Worm (Caenorhabditis elegans) whole organism, midembryonic: ENCODE measurements around the gene C47E12.10.

Experiments
- T22C8.4 ChIP-seq: fragments of 200-800 bp; sonication (Bioruptor generic); IDR thresholded peaks from 2 replicates; pipeline ENCODE4 v1.3.6; 2022; ENCODE audit warnings: missing genetic modification characterization, missing compliant biosample characterization
- cog-1 ChIP-seq: sonication (generic microtip); optimal IDR thresholded peaks from 2 replicates; lab custom pipeline; 2016; ENCODE audit warnings: missing genetic modification characterization, missing compliant biosample characterization
- flt-1 ChIP-seq: fragments of 200-800 bp; sonication (Bioruptor generic); IDR thresholded peaks from 2 replicates; pipeline ENCODE4 v1.3.6; 2022; ENCODE audit warnings: missing genetic modification characterization, missing compliant biosample characterization
- klf-2 ChIP-seq: fragments of 200-800 bp; sonication (Bioruptor generic); conservative IDR thresholded peaks from 2 replicates; pipeline ENCODE4 v1.3.6; 2022; ENCODE audit warnings: missing genetic modification reagents, missing genetic modification characterization, missing compliant biosample characterization
- med-1 ChIP-seq: sonication (generic microtip); optimal IDR thresholded peaks from 2 replicates; lab custom pipeline; 2017; ENCODE audit warnings: missing genetic modification characterization, mild to moderate bottlenecking, missing compliant biosample characterization, antibody characterized with exemption, missing genetic modification reagents; ENCODE audit not compliant: insufficient read depth
- ref-1 ChIP-seq: fragments of 200-800 bp; sonication (Bioruptor generic); conservative IDR thresholded peaks from 2 replicates; pipeline ENCODE4 v1.3.6; 2022; ENCODE audit warnings: missing genetic modification reagents, missing genetic modification characterization, missing compliant biosample characterization
- tab-1 ChIP-seq: fragments of 200-800 bp; sonication (Bioruptor generic); IDR thresholded peaks from 2 replicates; pipeline ENCODE4 v1.3.6; 2022; ENCODE audit warnings: missing genetic modification characterization, missing compliant biosample characterization
- ztf-23 ChIP-seq: fragments of 200-800 bp; sonication (Bioruptor generic); IDR thresholded peaks from 2 replicates; pipeline ENCODE4 v1.3.6; 2022; ENCODE audit warnings: missing genetic modification reagents, missing genetic modification characterization, missing compliant biosample characterization
- ztf-29 ChIP-seq: fragments of 200-800 bp; sonication (Bioruptor generic); IDR thresholded peaks from 2 replicates; pipeline ENCODE4 v1.3.6; 2022; ENCODE audit warnings: missing genetic modification reagents, missing genetic modification characterization, missing compliant biosample characterization

C47E12.10 gene

DNA sequence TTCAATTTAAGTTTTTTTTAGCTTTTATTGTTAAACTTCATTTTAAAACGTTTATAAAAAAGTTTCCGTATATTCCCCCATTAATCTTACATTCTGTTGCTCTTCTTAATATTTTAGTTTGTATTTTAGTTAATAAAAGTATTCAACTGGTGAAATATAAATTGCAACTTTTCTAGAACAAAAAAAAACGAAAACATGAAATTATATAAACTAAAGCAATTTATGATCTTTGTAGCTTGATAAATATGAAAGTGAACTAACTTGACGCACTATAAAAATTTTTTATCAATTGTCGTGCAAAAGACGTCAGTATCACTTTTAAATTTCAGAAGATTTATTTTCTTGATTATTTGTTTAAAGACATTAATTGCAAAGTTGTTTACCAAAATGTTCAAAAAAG is 45.0 kb downstream of the C47E12.10 start, which contains the start of gene F44D12.2:
F44D12.2 (minus strand) TSS at position 101 of the 400 bp plus-strand sequence.
- TF ChIP-seq T22C8.4 (GFP tag; lab: Robert Waterston, UW) (no peak), ztf-23 (no peak), klf-2 (no peak), med-1 (GFP tag; lab: Kevin White, UChicago) (no peak), ztf-29 (GFP tag; lab: Robert Waterston, UW) (no peak), cog-1 (no peak), tab-1 (GFP tag; lab: Robert Waterston, UW) (no peak), ref-1 (GFP tag; lab: Robert Waterston, UW) (no peak), flt-1 (GFP tag; lab: Robert Waterston, UW) (no peak)

DNA sequence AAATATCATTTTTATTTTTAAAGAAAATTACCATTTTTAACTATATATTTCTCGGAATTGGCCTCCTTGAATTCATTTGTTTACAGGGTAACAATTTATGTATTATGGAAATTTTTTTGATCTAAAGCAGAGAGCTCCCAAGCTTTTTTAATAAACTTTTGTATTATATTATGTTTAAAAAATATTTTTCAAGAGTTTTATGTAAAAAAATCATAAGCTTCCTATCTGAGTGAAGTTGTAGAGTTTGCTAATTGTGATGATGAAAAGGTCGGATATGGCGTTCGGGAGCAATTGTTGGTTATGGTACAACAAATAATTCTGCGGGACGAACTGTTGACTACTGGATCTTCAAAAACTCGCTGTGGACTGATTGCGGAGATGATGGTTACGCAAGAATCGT is 48.7 kb downstream of the C47E12.10 start, which contains the start of gene F44D12.19:
F44D12.19 (plus strand) TSS at position 301 of the 400 bp plus-strand sequence.
- TF ChIP-seq klf-2, result no peak
- no peak for TF ChIP-seq flt-1 (GFP tag; lab: Robert Waterston, UW)
- no peak for TF ChIP-seq T22C8.4 (GFP tag; lab: Robert Waterston, UW)
- TF ChIP-seq ref-1 (GFP tag; lab: Robert Waterston, UW), result no peak
- no peak for TF ChIP-seq ztf-29 (GFP tag; lab: Robert Waterston, UW)
- TF ChIP-seq med-1 (GFP tag; lab: Kevin White, UChicago), result no peak
- TF ChIP-seq ztf-23, result no peak
- TF ChIP-seq cog-1, result no peak
- TF ChIP-seq tab-1 (GFP tag; lab: Robert Waterston, UW), result no peak

DNA sequence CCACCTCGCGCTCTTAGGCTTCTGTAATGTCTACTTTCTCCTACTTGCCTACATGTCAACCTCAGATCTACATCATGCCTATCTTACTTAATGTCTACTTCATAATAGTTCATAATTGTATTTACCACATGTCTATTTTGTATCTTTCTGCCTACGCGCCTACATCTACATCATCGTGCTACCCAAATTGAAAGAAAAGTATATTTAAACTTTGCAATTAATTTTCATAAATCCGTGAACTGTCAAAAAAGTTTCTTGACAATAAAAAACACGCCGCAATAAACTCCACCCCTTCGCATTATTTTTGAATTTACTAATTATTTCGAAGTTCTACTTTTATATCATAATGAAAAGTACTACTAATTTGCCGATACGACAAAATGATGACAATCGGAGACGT is 50.4 kb downstream of the C47E12.10 start, which contains the start of gene F44D12.8:
F44D12.8 (plus strand) TSS at position 301 of the 400 bp plus-strand sequence.
- no peak for TF ChIP-seq med-1 (GFP tag; lab: Kevin White, UChicago)
- TF ChIP-seq flt-1 (GFP tag; lab: Robert Waterston, UW), result no peak
- TF ChIP-seq ztf-23, result no peak
- no peak for TF ChIP-seq T22C8.4 (GFP tag; lab: Robert Waterston, UW)
- no peak for TF ChIP-seq tab-1 (GFP tag; lab: Robert Waterston, UW)
